Fruit fly (Drosophila melanogaster): ENCODE data around the gene RhoGAP68F.
A peak's percentile ranks its signal among the peaks of the same experiment; 100 is the strongest.

Gene RhoGAP68F

dm6 chr3L:12124975-12125374, 13.7 kb upstream of the RhoGAP68F start, which contains the start of gene yps (continued):
- peak; percentile 87 for TF ChIP-seq ERR (GFP tag; optimal IDR thresholded peaks at IDR 0.05)
- TF ChIP-seq CG3847 (GFP tag; IDR thresholded peaks at IDR 0.05) = peak; percentile 87
- TF ChIP-seq CG17359 (tag; optimal IDR thresholded peaks at IDR 0.05) = peak; percentile 93
- peak; percentile 68 for TF ChIP-seq inv (GFP tag; IDR thresholded peaks at IDR 0.05; ENCODE audit: partially characterized antibody)
- TF ChIP-seq CG1792 (GFP tag; optimal IDR thresholded peaks at IDR 0.05) = peak; percentile 91
- peak; percentile 26 for TF ChIP-seq pnt (GFP tag; optimal IDR thresholded peaks at IDR 0.05)
- TF ChIP-seq en (GFP tag; optimal IDR thresholded peaks at IDR 0.05) = peak; percentile 95
- TF ChIP-seq CG7839 (tag; optimal IDR thresholded peaks at IDR 0.05) = peak; percentile 87
- peak; percentile 95 for TF ChIP-seq Asciz (GFP tag; optimal IDR thresholded peaks at IDR 0.05)
- TF ChIP-seq CG30020 (tag; optimal IDR thresholded peaks at IDR 0.05) = peak; percentile 68
- peak; percentile 72 for TF ChIP-seq gcm2 (GFP tag; optimal IDR thresholded peaks at IDR 0.05)
- peak; percentile 97 for TF ChIP-seq CG12071 (GFP tag; optimal IDR thresholded peaks at IDR 0.05)
- peak; percentile 78 for TF ChIP-seq E2f2 (GFP tag; IDR thresholded peaks at IDR 0.05)
- no peak for TF ChIP-seq D (optimal IDR thresholded peaks at IDR 0.05)
- peak; percentile 89 for TF ChIP-seq D (GFP tag; optimal IDR thresholded peaks at IDR 0.05)
- TF ChIP-seq hbn (GFP tag; IDR thresholded peaks at IDR 0.05; ENCODE audit: partially characterized antibody) = peak; percentile 67
- peak; percentile 92 for TF ChIP-seq CG14710 (tag; optimal IDR thresholded peaks at IDR 0.05)
- TF ChIP-seq PHDP (tag; optimal IDR thresholded peaks at IDR 0.05) = peak; percentile 93
- peak in 1 of 3 experiments; percentile 73 for TF ChIP-seq Stat92E (GFP tag; optimal IDR thresholded peaks at IDR 0.05)
- TF ChIP-seq CG1602 (GFP tag; optimal IDR thresholded peaks at IDR 0.05) = peak; percentile 61
- peak; percentile 97 for TF ChIP-seq CG13775 (GFP tag; optimal IDR thresholded peaks at IDR 0.05)
- peak; percentile 98 for TF ChIP-seq odd (GFP tag; optimal IDR thresholded peaks at IDR 0.05)
- no peak for TF ChIP-seq sc (optimal IDR thresholded peaks at IDR 0.05)
- TF ChIP-seq sc (GFP tag; optimal IDR thresholded peaks at IDR 0.05) = peak; percentile 90
- peak; percentile 85 for TF ChIP-seq CG3065 (GFP tag; optimal IDR thresholded peaks at IDR 0.05)
- no peak for TF ChIP-seq CG1832 (GFP tag; optimal IDR thresholded peaks at IDR 0.05)
- TF ChIP-seq Elba2 (GFP tag; optimal IDR thresholded peaks at IDR 0.05) = no peak
- TF ChIP-seq al (GFP tag; IDR thresholded peaks at IDR 0.05) = peak; percentile 73
- TF ChIP-seq NK7.1 (GFP tag; optimal IDR thresholded peaks at IDR 0.05) = peak; percentile 92
- peak; percentile 69 for TF ChIP-seq tx (GFP tag; optimal IDR thresholded peaks at IDR 0.05)
- TF ChIP-seq CG14965 (GFP tag; optimal IDR thresholded peaks at IDR 0.05; ENCODE audit: borderline replicate concordance) = peak; percentile 76
- peak; percentile 74 for TF ChIP-seq Hr3 (GFP tag; optimal IDR thresholded peaks at IDR 0.05)
- peak; percentile 87 for TF ChIP-seq CG1529 (GFP tag; optimal IDR thresholded peaks at IDR 0.05)
- no peak; the same call in 1 of the 2 replicates for TF ChIP-seq dimm (GFP tag; IDR thresholded peaks at IDR 0.05)
- peak; percentile 78; the same call in 1 of the 2 replicates for TF ChIP-seq ham (GFP tag; IDR thresholded peaks at IDR 0.05)
- TF ChIP-seq Fer3 (tag; optimal IDR thresholded peaks at IDR 0.05) = peak; percentile 95
- TF ChIP-seq Tbp (GFP tag; optimal IDR thresholded peaks at IDR 0.05) = no peak
- peak; percentile 83 for TF ChIP-seq CG8359 (GFP tag; optimal IDR thresholded peaks at IDR 0.05; ENCODE audit: borderline replicate concordance)
- peak; percentile 86 for TF ChIP-seq oc (tag; optimal IDR thresholded peaks at IDR 0.05)
- TF ChIP-seq hth (optimal IDR thresholded peaks at IDR 0.05) = no peak
- TF ChIP-seq wor (GFP tag; IDR thresholded peaks at IDR 0.05) = peak; percentile 56
- peak; percentile 87 for TF ChIP-seq CG14050 (GFP tag; IDR thresholded peaks at IDR 0.05)
- TF ChIP-seq dmrt99B (tag; optimal IDR thresholded peaks at IDR 0.05) = peak; percentile 81
- TF ChIP-seq CG3726 (GFP tag; IDR thresholded peaks at IDR 0.05) = peak; percentile 81; the same call in 1 of the 3 replicates
- no peak for TF ChIP-seq yki (optimal IDR thresholded peaks at IDR 0.05)
- peak; percentile 92 for TF ChIP-seq CG4854 (GFP tag; optimal IDR thresholded peaks at IDR 0.05)
- TF ChIP-seq Nf-YC (tag; optimal IDR thresholded peaks at IDR 0.05) = peak; percentile 78
- peak; percentile 94 for TF ChIP-seq gcm (GFP tag; optimal IDR thresholded peaks at IDR 0.05)
- TF ChIP-seq az2 (GFP tag; optimal IDR thresholded peaks at IDR 0.05) = peak; percentile 82
- peak; percentile 81 for TF ChIP-seq run (tag; optimal IDR thresholded peaks at IDR 0.05)
- TF ChIP-seq CoRest (tag; optimal IDR thresholded peaks at IDR 0.05) = peak; percentile 84
- peak; percentile 51; the same call in 2 of the 3 replicates for TF ChIP-seq croc (GFP tag; conservative IDR thresholded peaks at IDR 0.05)

All from whole organism, embryonic.